In genomic region chr3R:21065010-21065695, dm6 we compare ENCODE assay signal across 5 fruit fly cellular contexts.
TF ChIP-seq lines count a peak whose summit lies in the region.

TSS of gene AnxB9 (plus strand) at chr3R:21065241.

- no peak for TF ChIP-seq CTCF in whole organism, embryonic (GFP tag; optimal IDR thresholded peaks at IDR 0.05; lab: Kevin White, UChicago)

TF ChIP-seq in whole organism, adult, 20 proteins besides CTCF, POLR2A, EP300 and RAD21 (continues in another document):
- TF ChIP-seq Clk (GFP tag; optimal IDR thresholded peaks at IDR 0.05; lab: Kevin White, UChicago): no peak
- TF ChIP-seq CG1620 (GFP tag; optimal IDR thresholded peaks at IDR 0.05; lab: Kevin White, UChicago): peak; percentile 42
- no peak for TF ChIP-seq cnc (optimal IDR thresholded peaks at IDR 0.05; lab: Kevin White, UChicago)
- TF ChIP-seq pad (GFP tag; optimal IDR thresholded peaks at IDR 0.05; lab: Kevin White, UChicago): no peak
- TF ChIP-seq Crg-1 (GFP tag; optimal IDR thresholded peaks at IDR 0.05; lab: Kevin White, UChicago): peak; percentile 50
- peak; percentile 39 for TF ChIP-seq Hr96 (GFP tag; optimal IDR thresholded peaks at IDR 0.05; lab: Kevin White, UChicago)
- peak; percentile 56 for TF ChIP-seq Mnt (GFP tag; optimal IDR thresholded peaks at IDR 0.05; lab: Kevin White, UChicago)
- peak; percentile 2 for TF ChIP-seq CG14711 (tag; optimal IDR thresholded peaks at IDR 0.05; lab: Kevin White, UChicago)
- peak; percentile 40 for TF ChIP-seq CG12768 (GFP tag; optimal IDR thresholded peaks at IDR 0.05; lab: Kevin White, UChicago)
- TF ChIP-seq bab1 (GFP tag; optimal IDR thresholded peaks at IDR 0.05; lab: Kevin White, UChicago): peak; percentile 81
- peak; percentile 5 for TF ChIP-seq tj (GFP tag; optimal IDR thresholded peaks at IDR 0.05; lab: Kevin White, UChicago)
- peak; percentile 66 for TF ChIP-seq CG33017 (tag; optimal IDR thresholded peaks at IDR 0.05; lab: Kevin White, UChicago)
- peak; percentile 91 for TF ChIP-seq kay (GFP tag; lab: Kevin White, UChicago; ENCODE audit: borderline replicate concordance)
- TF ChIP-seq CG5204 (GFP tag; optimal IDR thresholded peaks at IDR 0.05; lab: Kevin White, UChicago): no peak
- peak; percentile 67 for TF ChIP-seq CG7101 (tag; optimal IDR thresholded peaks at IDR 0.05; lab: Kevin White, UChicago)
- no peak for TF ChIP-seq toe (GFP tag; optimal IDR thresholded peaks at IDR 0.05; lab: Kevin White, UChicago)
- TF ChIP-seq ovo (GFP tag; optimal IDR thresholded peaks at IDR 0.05; lab: Kevin White, UChicago): peak; percentile 7
- TF ChIP-seq CG7045 (GFP tag; optimal IDR thresholded peaks at IDR 0.05; lab: Kevin White, UChicago): peak; percentile 22

TF ChIP-seq in whole organism, embryonic, 481 proteins besides CTCF, POLR2A, EP300 and RAD21 (continues in another document):
- TF ChIP-seq dan (GFP tag; IDR thresholded peaks at IDR 0.05; lab: Robert Waterston, UW) (no peak), CoRest (tag; optimal IDR thresholded peaks at IDR 0.05; lab: Kevin White, UChicago) (no peak), CG9817 (tag; optimal IDR thresholded peaks at IDR 0.05; lab: Kevin White, UChicago) (no peak), CG8089 (GFP tag; optimal IDR thresholded peaks at IDR 0.05; lab: Kevin White, UChicago) (no peak), sna (GFP tag; IDR thresholded peaks at IDR 0.05; lab: Robert Waterston, UW; ENCODE audit: partially characterized antibody) (no peak), vvl (GFP tag; IDR thresholded peaks at IDR 0.05; lab: Robert Waterston, UW) (peak; percentile 59), CG7839 (tag; optimal IDR thresholded peaks at IDR 0.05; lab: Kevin White, UChicago) (peak; percentile 15), zen (tag; optimal IDR thresholded peaks at IDR 0.05; lab: Kevin White, UChicago) (no peak), pum (GFP tag; optimal IDR thresholded peaks at IDR 0.05; lab: Kevin White, UChicago) (no peak), aop (GFP tag; IDR thresholded peaks at IDR 0.05; lab: Robert Waterston, UW) (no peak), fd102C (GFP tag; optimal IDR thresholded peaks at IDR 0.05; lab: Kevin White, UChicago) (no peak), sob (GFP tag; IDR thresholded peaks at IDR 0.05; lab: Robert Waterston, UW) (peak; percentile 62), CG13123 (GFP tag; optimal IDR thresholded peaks at IDR 0.05; lab: Kevin White, UChicago) (no peak), Pdp1 (GFP tag; optimal IDR thresholded peaks at IDR 0.05; lab: Kevin White, UChicago) (peak in 1 of 2 experiments; percentile 43), klu (GFP tag; IDR thresholded peaks at IDR 0.05; lab: Robert Waterston, UW) (no peak), ham (GFP tag; IDR thresholded peaks at IDR 0.05; lab: Robert Waterston, UW) (no peak), CG1832 (GFP tag; optimal IDR thresholded peaks at IDR 0.05; lab: Kevin White, UChicago) (no peak), CG3407 (GFP tag; optimal IDR thresholded peaks at IDR 0.05; lab: Kevin White, UChicago) (peak; percentile 38), CG4820 (GFP tag; optimal IDR thresholded peaks at IDR 0.05; lab: Kevin White, UChicago) (no peak), E2f2 (GFP tag; IDR thresholded peaks at IDR 0.05; lab: Robert Waterston, UW) (no peak)

TF ChIP-seq in whole organism, prepupa, 60 proteins besides CTCF, POLR2A, EP300 and RAD21 (continues in another document):
- TF ChIP-seq CG4318 (GFP tag; optimal IDR thresholded peaks at IDR 0.05; lab: Kevin White, UChicago) (no peak), Lpt (GFP tag; optimal IDR thresholded peaks at IDR 0.05; lab: Kevin White, UChicago) (no peak), lz (GFP tag; optimal IDR thresholded peaks at IDR 0.05; lab: Kevin White, UChicago) (peak; percentile 0), Ets21C (GFP tag; optimal IDR thresholded peaks at IDR 0.05; lab: Kevin White, UChicago) (no peak), topi (GFP tag; optimal IDR thresholded peaks at IDR 0.05; lab: Kevin White, UChicago) (peak; percentile 27), pdm3 (GFP tag; optimal IDR thresholded peaks at IDR 0.05; lab: Kevin White, UChicago) (no peak), esn (GFP tag; optimal IDR thresholded peaks at IDR 0.05; lab: Kevin White, UChicago) (peak; percentile 60), CG34406 (GFP tag; optimal IDR thresholded peaks at IDR 0.05; lab: Kevin White, UChicago) (no peak), CG15336 (GFP tag; IDR thresholded peaks at IDR 0.05; lab: Robert Waterston, UW) (peak; percentile 49; the same call in 1 of the 2 replicates), CG7368 (GFP tag; optimal IDR thresholded peaks at IDR 0.05; lab: Kevin White, UChicago) (peak; percentile 6), Sox102F (GFP tag; optimal IDR thresholded peaks at IDR 0.05; lab: Kevin White, UChicago) (no peak), eg (GFP tag; IDR thresholded peaks at IDR 0.05; lab: Robert Waterston, UW) (peak; percentile 57; the same call in 2 of the 3 replicates), CG32006 (GFP tag; optimal IDR thresholded peaks at IDR 0.05; lab: Kevin White, UChicago) (no peak), Sox15 (GFP tag; optimal IDR thresholded peaks at IDR 0.05; lab: Kevin White, UChicago) (no peak), CG1621 (tag; optimal IDR thresholded peaks at IDR 0.05; lab: Kevin White, UChicago) (no peak), CG31627 (GFP tag; optimal IDR thresholded peaks at IDR 0.05; lab: Kevin White, UChicago) (no peak), OdsH (GFP tag; optimal IDR thresholded peaks at IDR 0.05; lab: Kevin White, UChicago) (peak; percentile 3), Sox14 (GFP tag; optimal IDR thresholded peaks at IDR 0.05; lab: Kevin White, UChicago) (peak; percentile 17), CG8119 (GFP tag; IDR thresholded peaks at IDR 0.05; lab: Robert Waterston, UW) (peak; percentile 29; the same call in 1 of the 3 replicates)

TF ChIP-seq in whole organism, pupa, 21 proteins besides CTCF, POLR2A, EP300 and RAD21:
- TF ChIP-seq gl (tag; optimal IDR thresholded peaks at IDR 0.05; lab: Kevin White, UChicago): no peak
- TF ChIP-seq CG8159 (tag; optimal IDR thresholded peaks at IDR 0.05; lab: Kevin White, UChicago): no peak
- TF ChIP-seq CG12605 (GFP tag; IDR thresholded peaks at IDR 0.05; lab: Robert Waterston, UW): peak; percentile 51; the same call in 1 of the 2 replicates
- TF ChIP-seq CG13204 (GFP tag; optimal IDR thresholded peaks at IDR 0.05; lab: Kevin White, UChicago): no peak
- TF ChIP-seq D1 (tag; optimal IDR thresholded peaks at IDR 0.05; lab: Kevin White, UChicago): no peak
- peak; percentile 32 for TF ChIP-seq Pif1A (GFP tag; optimal IDR thresholded peaks at IDR 0.05; lab: Kevin White, UChicago)
- TF ChIP-seq CG14655 (GFP tag; optimal IDR thresholded peaks at IDR 0.05; lab: Kevin White, UChicago): no peak
- no peak for TF ChIP-seq CG34367 (tag; optimal IDR thresholded peaks at IDR 0.05; lab: Kevin White, UChicago)
- peak; percentile 51; the same call in 1 of the 2 replicates for TF ChIP-seq CG32121 (GFP tag; IDR thresholded peaks at IDR 0.05; lab: Robert Waterston, UW)
- peak; percentile 3 for TF ChIP-seq CG15710 (tag; optimal IDR thresholded peaks at IDR 0.05; lab: Kevin White, UChicago)
- no peak for TF ChIP-seq fd96Ca (GFP tag; IDR thresholded peaks at IDR 0.05; lab: Robert Waterston, UW)
- peak; percentile 47 for TF ChIP-seq Ets98B (GFP tag; IDR thresholded peaks at IDR 0.05; lab: Robert Waterston, UW)
- peak; percentile 56; the same call in 1 of the 3 replicates for TF ChIP-seq CG4496 (GFP tag; IDR thresholded peaks at IDR 0.05; lab: Robert Waterston, UW)
- TF ChIP-seq Snoo (tag; optimal IDR thresholded peaks at IDR 0.05; lab: Kevin White, UChicago): peak; percentile 12
- no peak for TF ChIP-seq CG9948 (tag; optimal IDR thresholded peaks at IDR 0.05; lab: Kevin White, UChicago)
- no peak for TF ChIP-seq CG10348 (GFP tag; IDR thresholded peaks at IDR 0.05; lab: Robert Waterston, UW)
- peak; percentile 4 for TF ChIP-seq CG17806 (tag; optimal IDR thresholded peaks at IDR 0.05; lab: Kevin White, UChicago)
- peak; percentile 25 for TF ChIP-seq Pif1B (GFP tag; optimal IDR thresholded peaks at IDR 0.05; lab: Kevin White, UChicago)
- TF ChIP-seq EcR (GFP tag; optimal IDR thresholded peaks at IDR 0.05; lab: Kevin White, UChicago): peak; percentile 3
- no peak for TF ChIP-seq rn (GFP tag; IDR thresholded peaks at IDR 0.05; lab: Robert Waterston, UW)
- TF ChIP-seq CG8301 (tag; optimal IDR thresholded peaks at IDR 0.05; lab: Kevin White, UChicago): no peak

TF ChIP-seq in whole organism, wandering third instar larva, 38 proteins besides CTCF, POLR2A, EP300 and RAD21 (continues in another document):
- TF ChIP-seq jim (GFP tag; optimal IDR thresholded peaks at IDR 0.05; lab: Kevin White, UChicago) (no peak), pan (optimal IDR thresholded peaks at IDR 0.05; lab: Kevin White, UChicago) (no peak), brk (GFP tag; optimal IDR thresholded peaks at IDR 0.05; lab: Kevin White, UChicago) (no peak), lola (GFP tag; optimal IDR thresholded peaks at IDR 0.05; lab: Kevin White, UChicago) (no peak), usp (GFP tag; optimal IDR thresholded peaks at IDR 0.05; lab: Kevin White, UChicago) (no peak), sage (GFP tag; optimal IDR thresholded peaks at IDR 0.05; lab: Kevin White, UChicago) (no peak), GATAd (GFP tag; optimal IDR thresholded peaks at IDR 0.05; lab: Kevin White, UChicago) (no peak), fru (GFP tag; optimal IDR thresholded peaks at IDR 0.05; lab: Kevin White, UChicago) (peak; percentile 47), woc (GFP tag; optimal IDR thresholded peaks at IDR 0.05; lab: Kevin White, UChicago) (no peak), rgr (GFP tag; optimal IDR thresholded peaks at IDR 0.05; lab: Kevin White, UChicago) (peak; percentile 79), Dif (GFP tag; optimal IDR thresholded peaks at IDR 0.05; lab: Kevin White, UChicago; ENCODE audit: partially characterized antibody) (peak; percentile 72), CG32264 (GFP tag; optimal IDR thresholded peaks at IDR 0.05; lab: Kevin White, UChicago) (peak; percentile 28), HLH106 (tag; optimal IDR thresholded peaks at IDR 0.05; lab: Kevin White, UChicago) (peak; percentile 3), h (GFP tag; optimal IDR thresholded peaks at IDR 0.05; lab: Kevin White, UChicago) (peak; percentile 55), br (GFP tag; optimal IDR thresholded peaks at IDR 0.05; lab: Kevin White, UChicago) (peak; percentile 52), Rel (GFP tag; optimal IDR thresholded peaks at IDR 0.05; lab: Kevin White, UChicago) (no peak), Rel (tag; optimal IDR thresholded peaks at IDR 0.05; lab: Kevin White, UChicago) (peak; percentile 44), Hr83 (GFP tag; optimal IDR thresholded peaks at IDR 0.05; lab: Kevin White, UChicago; ENCODE audit: poor library complexity, severe bottlenecking) (peak; percentile 91), Sp1 (GFP tag; optimal IDR thresholded peaks at IDR 0.05; lab: Kevin White, UChicago) (peak; percentile 64), dmrt93B (GFP tag; optimal IDR thresholded peaks at IDR 0.05; lab: Kevin White, UChicago) (no peak), N (GFP tag; optimal IDR thresholded peaks at IDR 0.05; lab: Kevin White, UChicago) (no peak), sv (GFP tag; optimal IDR thresholded peaks at IDR 0.05; lab: Kevin White, UChicago) (peak; percentile 3), Dfd (GFP tag; optimal IDR thresholded peaks at IDR 0.05; lab: Kevin White, UChicago) (no peak), tai (GFP tag; optimal IDR thresholded peaks at IDR 0.05; lab: Kevin White, UChicago) (no peak), foxo (GFP tag; optimal IDR thresholded peaks at IDR 0.05; lab: Kevin White, UChicago) (peak in 1 of 2 experiments; percentile 36)
